Fruit fly (Drosophila melanogaster) whole organism, embryonic: ENCODE measurements around the gene ETHR.
A peak's percentile ranks its signal among the peaks of the same experiment; 100 is the strongest.

ENCODE experiments used
- ATbp ChIP-seq: fragments of 200-800 bp; sonication (Bioruptor generic); optimal IDR thresholded peaks from 2 replicates; lab custom pipeline; 2017; ENCODE audit warnings: missing biosample characterization, mild to moderate bottlenecking, missing genetic modification characterization, missing genetic modification reagents
- Asciz ChIP-seq: fragments of 200-800 bp; sonication (Bioruptor generic); optimal IDR thresholded peaks from 2 replicates; lab custom pipeline; 2017; ENCODE audit warnings: missing biosample characterization, mild to moderate bottlenecking, missing genetic modification characterization, missing genetic modification reagents
- CG10267 ChIP-seq: fragments of 200-800 bp; sonication (Bioruptor generic); optimal IDR thresholded peaks from 2 replicates; lab custom pipeline; 2018; ENCODE audit warnings: missing biosample characterization, mild to moderate bottlenecking, missing genetic modification characterization, moderate library complexity
- CG11456 ChIP-seq: fragments of 200-800 bp; sonication (Bioruptor generic); IDR thresholded peaks from 3 replicates; pipeline ENCODE4 v1.3.6; 2022; ENCODE audit warnings: missing biosample characterization, missing genetic modification characterization
- CG12219 ChIP-seq: fragments of 200-800 bp; sonication (Bioruptor generic); optimal IDR thresholded peaks from 3 replicates; lab custom pipeline; 2018; ENCODE audit warnings: missing biosample characterization, mild to moderate bottlenecking, missing genetic modification characterization
- CG1233 ChIP-seq: fragments of 200-800 bp; sonication (Bioruptor generic); optimal IDR thresholded peaks from 4 replicates; lab custom pipeline; 2018; ENCODE audit warnings: missing biosample characterization, mild to moderate bottlenecking, missing genetic modification characterization
- CG13287 ChIP-seq: fragments of 200-800 bp; sonication (Bioruptor generic); IDR thresholded peaks from 2 replicates; pipeline ENCODE4 v1.3.6; 2022; ENCODE audit warnings: missing biosample characterization, missing genetic modification characterization; ENCODE audit not compliant: partially characterized antibody
- CG13424 ChIP-seq: fragments of 200-800 bp; sonication (Bioruptor generic); optimal IDR thresholded peaks from 2 replicates; lab custom pipeline; 2019; ENCODE audit warnings: missing biosample characterization, mild to moderate bottlenecking, missing genetic modification characterization, moderate library complexity
- CG17385 ChIP-seq: fragments of 200-800 bp; sonication (Bioruptor generic); optimal IDR thresholded peaks from 3 replicates; lab custom pipeline; 2018; ENCODE audit warnings: missing biosample characterization, mild to moderate bottlenecking, missing genetic modification characterization
- CG31441 ChIP-seq: fragments of 200-800 bp; sonication (Bioruptor generic); IDR thresholded peaks from 2 replicates; pipeline ENCODE4 v1.3.6; 2022; ENCODE audit warnings: missing biosample characterization, missing genetic modification characterization
- CG34224 ChIP-seq: fragments of 200-800 bp; sonication (Bioruptor generic); IDR thresholded peaks from 3 replicates; pipeline ENCODE4 v1.3.6; 2022; ENCODE audit warnings: missing biosample characterization, missing genetic modification characterization; ENCODE audit not compliant: partially characterized antibody
- CG6254 ChIP-seq: fragments of 200-800 bp; sonication (Bioruptor generic); optimal IDR thresholded peaks from 3 replicates; lab custom pipeline; 2017; ENCODE audit warnings: mild to moderate bottlenecking, missing biosample characterization, missing genetic modification reagents, missing genetic modification characterization
- CG7786 ChIP-seq: fragments of 200-800 bp; sonication (Bioruptor generic); optimal IDR thresholded peaks from 2 replicates; lab custom pipeline; 2016; ENCODE audit warnings: missing biosample characterization, missing genetic modification characterization
- CG7928 ChIP-seq: fragments of 200-800 bp; sonication (Bioruptor generic); optimal IDR thresholded peaks from 2 replicates; lab custom pipeline; 2017; ENCODE audit warnings: missing biosample characterization, mild to moderate bottlenecking, missing genetic modification characterization
- CG8290 ChIP-seq, 3 experiments: fragments of 200-800 bp; sonication (Bioruptor generic); optimal IDR thresholded peaks; 2 replicates each; lab custom pipeline; 2016 to 2019; ENCODE audit warnings: missing biosample characterization in 3 of 3, missing genetic modification characterization in 3 of 3, mild to moderate bottlenecking in 2 of 3, moderate library complexity in 1 of 3
- CG8359 ChIP-seq: fragments of 200-800 bp; sonication (Bioruptor generic); optimal IDR thresholded peaks from 2 replicates; lab custom pipeline; 2017; ENCODE audit warnings: missing biosample characterization, mild to moderate bottlenecking, missing genetic modification characterization, borderline replicate concordance
- CG8388 ChIP-seq: fragments of 200-800 bp; sonication (Bioruptor generic); optimal IDR thresholded peaks from 2 replicates; lab custom pipeline; 2019; ENCODE audit warnings: missing biosample characterization, mild to moderate bottlenecking, missing genetic modification characterization, moderate library complexity
- Camta ChIP-seq: fragments of 200-800 bp; sonication (Bioruptor generic); optimal IDR thresholded peaks from 2 replicates; lab custom pipeline; 2016; ENCODE audit warnings: missing biosample characterization, missing genetic modification characterization
- D ChIP-seq, 2 experiments: fragments of 200-800 bp in 1 of 2; fragments of >200 bp in 1 of 2; sonication (Bioruptor generic) in 1 of 2; optimal IDR thresholded peaks; 2 replicates in 1 of 2; 3 replicates in 1 of 2; lab custom pipeline; 2017; ENCODE audit warnings: mild to moderate bottlenecking in 1 of 2, missing biosample characterization in 1 of 2, missing genetic modification characterization in 1 of 2, missing genetic modification reagents in 1 of 2
- Dll ChIP-seq: fragments of 200-800 bp; sonication (Bioruptor generic); IDR thresholded peaks from 4 replicates; pipeline ENCODE4 v1.3.6; 2022; ENCODE audit warnings: missing biosample characterization, missing genetic modification characterization; ENCODE audit not compliant: partially characterized antibody
- Dref ChIP-seq: fragments of 200-800 bp; sonication (Bioruptor generic); IDR thresholded peaks from 2 replicates; pipeline ENCODE4 v1.3.6; 2022; ENCODE audit warnings: missing biosample characterization, missing genetic modification characterization
- Ets65A ChIP-seq: fragments of 200-800 bp; sonication (Bioruptor generic); peaks from one replicate; lab custom pipeline; 2016; ENCODE audit warnings: missing biosample characterization, missing genetic modification characterization
- Kr ChIP-seq: fragments of 200-800 bp; sonication (Bioruptor generic); optimal IDR thresholded peaks from 2 replicates; lab custom pipeline; 2017; ENCODE audit warnings: missing biosample characterization, mild to moderate bottlenecking, missing genetic modification characterization
- Med ChIP-seq: fragments of 200-800 bp; sonication (Bioruptor generic); peaks from one replicate; lab custom pipeline; 2016; ENCODE audit warnings: missing biosample characterization, missing genetic modification characterization, mild to moderate bottlenecking, inconsistent platforms, moderate library complexity
- Neu2 ChIP-seq: fragments of 200-800 bp; sonication (Bioruptor generic); optimal IDR thresholded peaks from 3 replicates; lab custom pipeline; 2016; ENCODE audit warnings: missing biosample characterization, missing genetic modification characterization, borderline replicate concordance
- Six4 ChIP-seq: fragments of 200-800 bp; sonication (Bioruptor generic); optimal IDR thresholded peaks from 2 replicates; lab custom pipeline; 2016; ENCODE audit warnings: missing biosample characterization, missing genetic modification characterization
- ase ChIP-seq: fragments of 200-800 bp; sonication (Bioruptor generic); IDR thresholded peaks from 3 replicates; pipeline ENCODE4 v1.3.6; 2022; ENCODE audit warnings: missing biosample characterization, missing genetic modification characterization
- bbx ChIP-seq: fragments of 200-800 bp; sonication (Bioruptor generic); IDR thresholded peaks from 2 replicates; pipeline ENCODE4 v1.3.6; 2022; ENCODE audit warnings: missing biosample characterization, missing genetic modification characterization; ENCODE audit not compliant: partially characterized antibody
- bsh ChIP-seq, 2 experiments: fragments of 200-800 bp; sonication (Bioruptor generic); optimal IDR thresholded peaks; 2 replicates each; lab custom pipeline; 2017 to 2018; ENCODE audit warnings: mild to moderate bottlenecking in 2 of 2, missing biosample characterization in 2 of 2, missing genetic modification characterization in 2 of 2, moderate library complexity in 1 of 2
- btn ChIP-seq: fragments of 200-800 bp; sonication (Bioruptor generic); optimal IDR thresholded peaks from 2 replicates; lab custom pipeline; 2016; ENCODE audit warnings: missing biosample characterization, missing genetic modification characterization
- chn ChIP-seq: fragments of 200-800 bp; sonication (Bioruptor generic); optimal IDR thresholded peaks from 2 replicates; lab custom pipeline; 2016; ENCODE audit warnings: missing biosample characterization, missing genetic modification characterization
- fd64A ChIP-seq: fragments of 200-800 bp; sonication (Bioruptor generic); optimal IDR thresholded peaks from 3 replicates; lab custom pipeline; 2018; ENCODE audit warnings: missing biosample characterization, mild to moderate bottlenecking, missing genetic modification characterization
- gem ChIP-seq: fragments of 200-800 bp; sonication (Bioruptor generic); optimal IDR thresholded peaks from 2 replicates; lab custom pipeline; 2019; ENCODE audit warnings: missing biosample characterization, mild to moderate bottlenecking, missing genetic modification characterization, moderate library complexity
- hkb ChIP-seq, 2 experiments: fragments of 200-800 bp in 1 of 2; fragments of >200 bp in 1 of 2; sonication (Bioruptor generic) in 1 of 2; IDR thresholded peaks in 1 of 2; optimal IDR thresholded peaks in 1 of 2; 2 replicates each; pipeline versions ENCODE4 v1.3.6 to Lab custom; 2017 to 2022; ENCODE audit warnings: missing biosample characterization in 1 of 2, missing genetic modification characterization in 1 of 2
- knrl ChIP-seq: fragments of 200-800 bp; sonication (Bioruptor generic); IDR thresholded peaks from 3 replicates; pipeline ENCODE4 v1.3.6; 2022; ENCODE audit warnings: missing biosample characterization, missing genetic modification characterization; ENCODE audit not compliant: partially characterized antibody
- maf-S ChIP-seq: fragments of 200-800 bp; sonication (Bioruptor generic); optimal IDR thresholded peaks from 2 replicates; lab custom pipeline; 2016; ENCODE audit warnings: missing biosample characterization, missing genetic modification characterization
- mld ChIP-seq: fragments of 200-800 bp; sonication (Bioruptor generic); IDR thresholded peaks from 3 replicates; pipeline ENCODE4 v1.3.6; 2022; ENCODE audit warnings: missing biosample characterization, missing genetic modification characterization; ENCODE audit not compliant: partially characterized antibody
- nau ChIP-seq: fragments of 200-800 bp; sonication (Bioruptor generic); optimal IDR thresholded peaks from 3 replicates; lab custom pipeline; 2017; ENCODE audit warnings: missing biosample characterization, mild to moderate bottlenecking, missing genetic modification characterization, missing genetic modification reagents
- onecut ChIP-seq: fragments of 200-800 bp; sonication (Bioruptor generic); IDR thresholded peaks from 2 replicates; pipeline ENCODE4 v1.3.6; 2022; ENCODE audit warnings: missing biosample characterization, missing genetic modification characterization
- sens ChIP-seq: fragments of 200-800 bp; sonication (Bioruptor generic); peaks from one replicate; lab custom pipeline; 2016; ENCODE audit warnings: missing biosample characterization, missing genetic modification characterization
- so ChIP-seq: fragments of 200-800 bp; sonication (Bioruptor generic); IDR thresholded peaks from 3 replicates; pipeline ENCODE4 v1.3.6; 2022; ENCODE audit warnings: missing biosample characterization, missing genetic modification characterization
- sob ChIP-seq: fragments of 200-800 bp; sonication (Bioruptor generic); IDR thresholded peaks from 2 replicates; pipeline ENCODE4 v1.3.6; 2022; ENCODE audit warnings: missing biosample characterization, missing genetic modification characterization
- usp ChIP-seq: fragments of >200 bp; optimal IDR thresholded peaks from 2 replicates; lab custom pipeline; 2017; ENCODE audit warnings: missing biosample characterization, missing genetic modification characterization
- wek ChIP-seq: fragments of 200-800 bp; sonication (Bioruptor generic); optimal IDR thresholded peaks from 3 replicates; lab custom pipeline; 2018; ENCODE audit warnings: missing biosample characterization, mild to moderate bottlenecking, missing genetic modification characterization, moderate library complexity
- z ChIP-seq: fragments of 200-800 bp; sonication (Bioruptor generic); IDR thresholded peaks from 3 replicates; pipeline ENCODE4 v1.3.6; 2022; ENCODE audit warnings: missing biosample characterization, missing genetic modification characterization

Gene ETHR

DNA sequence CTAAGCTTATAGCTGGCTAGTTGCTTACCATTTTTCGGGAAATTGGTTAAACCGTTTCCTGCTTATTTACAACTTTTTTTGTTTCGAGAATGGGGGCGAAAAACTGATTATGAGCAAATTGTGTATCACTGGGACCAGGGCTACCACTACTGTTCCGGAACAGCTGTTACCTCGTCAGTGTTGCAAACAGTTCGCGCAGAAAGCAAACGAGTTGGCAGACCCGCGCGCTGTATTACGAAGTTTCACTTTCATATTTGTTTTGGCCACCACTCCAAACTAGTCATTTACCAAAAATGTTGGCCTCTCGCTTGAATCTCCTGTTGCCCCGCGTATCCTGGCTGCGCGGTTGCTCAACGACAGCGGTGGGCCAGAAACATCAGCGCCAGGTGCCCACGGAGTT lies 23.1 kb downstream of the ETHR start, which contains the start of the genes AP-2sigma and Idi (continued):
- TF ChIP-seq CG11456 (GFP tag; lab: Robert Waterston, UW) (no peak), CG10267 (tag; lab: Kevin White, UChicago) (peak; percentile 93), CG7928 (peak; percentile 94), chn (GFP tag; lab: Kevin White, UChicago) (peak; percentile 35), Dref (peak; percentile 41; the same call in 1 of the 2 replicates), onecut (GFP tag; lab: Robert Waterston, UW) (no peak), CG34224 (peak; percentile 51), CG13287 (GFP tag; lab: Robert Waterston, UW) (peak; percentile 51; the same call in 1 of the 2 replicates), sob (GFP tag; lab: Robert Waterston, UW) (peak; percentile 56), D (optimal IDR thresholded peaks at IDR 0.05; lab: Kevin White, UChicago) (no peak), D (GFP tag; optimal IDR thresholded peaks at IDR 0.05; lab: Kevin White, UChicago) (no peak), Neu2 (GFP tag; lab: Kevin White, UChicago) (no peak), Kr (no peak), Camta (peak; percentile 5), Dll (GFP tag; lab: Robert Waterston, UW) (peak; percentile 39; the same call in 1 of the 4 replicates), CG6254 (GFP tag; lab: Kevin White, UChicago) (no peak)

dm6 chr3R:21270609-21271143 lies 23.9 kb downstream of the ETHR start:
- no peak for TF ChIP-seq Six4 (GFP tag; lab: Kevin White, UChicago)
- no peak for TF ChIP-seq ase (GFP tag; lab: Robert Waterston, UW)
- TF ChIP-seq Ets65A (GFP tag; lab: Kevin White, UChicago): peak; percentile 72
- TF ChIP-seq Med (GFP tag; lab: Kevin White, UChicago): peak; percentile 56

dm6 chr3R:21271208-21271607 lies 24.4 kb downstream of the ETHR start:
- TF ChIP-seq nau (GFP tag; lab: Kevin White, UChicago): peak; percentile 65
- no peak for TF ChIP-seq hkb (optimal IDR thresholded peaks at IDR 0.05; lab: Kevin White, UChicago)
- peak; percentile 47; the same call in 1 of the 2 replicates for TF ChIP-seq hkb (GFP tag; IDR thresholded peaks at IDR 0.05; lab: Robert Waterston, UW)
- peak; percentile 37 for TF ChIP-seq CG13424
- peak; percentile 11 for TF ChIP-seq CG17385
- TF ChIP-seq CG1233 (GFP tag; lab: Kevin White, UChicago): peak; percentile 35
- peak; percentile 22 for TF ChIP-seq CG8359 (GFP tag; lab: Kevin White, UChicago)
- no peak for TF ChIP-seq mld (GFP tag; lab: Robert Waterston, UW)
- no peak for TF ChIP-seq maf-S (GFP tag; lab: Kevin White, UChicago)
- TF ChIP-seq CG7786 (GFP tag; lab: Kevin White, UChicago): no peak
- TF ChIP-seq CG12219 (GFP tag; lab: Kevin White, UChicago): peak; percentile 35
- TF ChIP-seq usp: no peak
- 0 out of 3 replicates have a peak, but pooled peaks have one; percentile 17 for TF ChIP-seq so
- TF ChIP-seq CG8388 (GFP tag; lab: Kevin White, UChicago): no peak
- no peak for TF ChIP-seq bbx (GFP tag; lab: Robert Waterston, UW)
- peak; percentile 74 for TF ChIP-seq Asciz (GFP tag; lab: Kevin White, UChicago)
- no peak; the same call in 1 of the 2 replicates for TF ChIP-seq CG31441
- TF ChIP-seq btn: no peak
- TF ChIP-seq fd64A (GFP tag; lab: Kevin White, UChicago): peak; percentile 23
- TF ChIP-seq CG8290 (GFP tag; optimal IDR thresholded peaks at IDR 0.05; lab: Kevin White, UChicago): no peak
- TF ChIP-seq CG8290 (tag; optimal IDR thresholded peaks at IDR 0.05; lab: Kevin White, UChicago): peak in 1 of 2 experiments; percentile 30
- TF ChIP-seq sens (GFP tag; lab: Kevin White, UChicago): peak; percentile 69
- no peak for TF ChIP-seq knrl (GFP tag; lab: Robert Waterston, UW)
- TF ChIP-seq z (GFP tag; lab: Robert Waterston, UW): 0 out of 3 replicates have a peak, but pooled peaks have one; percentile 36
- TF ChIP-seq gem (tag; lab: Kevin White, UChicago): peak; percentile 35
- peak in 1 of 2 experiments; percentile 39 for TF ChIP-seq bsh (GFP tag; optimal IDR thresholded peaks at IDR 0.05; lab: Kevin White, UChicago)
- TF ChIP-seq wek (GFP tag; lab: Kevin White, UChicago): peak; percentile 53
- TF ChIP-seq ATbp: peak; percentile 75
